Worm (Caenorhabditis elegans) whole organism, late embryonic: ENCODE results near the gene C24D10.6.
A peak's percentile ranks its signal among the peaks of the same experiment; 100 is the strongest.

ENCODE experiments used
- C08G9.2 ChIP-seq: sonication (generic microtip); optimal IDR thresholded peaks from 2 replicates; lab custom pipeline; 2016; ENCODE audit warnings: mild to moderate bottlenecking, missing genetic modification characterization, moderate library complexity, missing compliant biosample characterization
- C38D4.7 ChIP-seq: fragments of 200-800 bp; sonication (Bioruptor generic); optimal IDR thresholded peaks from 2 replicates; lab custom pipeline; 2018; ENCODE audit warnings: mild to moderate bottlenecking, missing genetic modification characterization, moderate library complexity, missing compliant biosample characterization
- F13H6.1 ChIP-seq: sonication (generic microtip); optimal IDR thresholded peaks from 2 replicates; lab custom pipeline; 2016; ENCODE audit warnings: missing genetic modification characterization, missing compliant biosample characterization
- K02D7.2 ChIP-seq: sonication (generic microtip); optimal IDR thresholded peaks from 2 replicates; lab custom pipeline; 2017; ENCODE audit warnings: mild to moderate bottlenecking, missing genetic modification characterization, missing compliant biosample characterization
- T23F11.4 ChIP-seq: fragments of 200-800 bp; sonication (Bioruptor generic); optimal IDR thresholded peaks from 2 replicates; lab custom pipeline; 2018; ENCODE audit warnings: mild to moderate bottlenecking, missing genetic modification characterization, missing compliant biosample characterization
- ahr-1 ChIP-seq: sonication (generic microtip); optimal IDR thresholded peaks from 2 replicates; lab custom pipeline; 2016; ENCODE audit warnings: missing genetic modification characterization, missing compliant biosample characterization
- ama-1 ChIP-seq: fragments of 150-350 bp; optimal IDR thresholded peaks from 2 replicates; lab custom pipeline; 2014
- ceh-14 ChIP-seq: sonication (generic microtip); optimal IDR thresholded peaks from 2 replicates; lab custom pipeline; 2016; ENCODE audit warnings: missing genotype, missing genetic modification characterization, missing compliant biosample characterization
- ceh-2 ChIP-seq: sonication (generic microtip); optimal IDR thresholded peaks from 2 replicates; lab custom pipeline; 2016; ENCODE audit warnings: missing genotype, missing genetic modification characterization, missing compliant biosample characterization
- ceh-24 ChIP-seq: sonication (generic microtip); optimal IDR thresholded peaks from 2 replicates; lab custom pipeline; 2016; ENCODE audit warnings: mild to moderate bottlenecking, missing genetic modification characterization, missing compliant biosample characterization
- ceh-30 ChIP-seq: fragments of 150-350 bp; optimal IDR thresholded peaks from 2 replicates; lab custom pipeline; 2014; ENCODE audit warnings: missing biosample characterization, missing genetic modification characterization
- ceh-34 ChIP-seq: sonication (generic microtip); optimal IDR thresholded peaks from 2 replicates; lab custom pipeline; 2016; ENCODE audit warnings: mild to moderate bottlenecking, missing genetic modification characterization, missing compliant biosample characterization
- ceh-45 ChIP-seq: fragments of 200-800 bp; sonication (Bioruptor generic); IDR thresholded peaks from 2 replicates; pipeline ENCODE4 v1.3.6; 2022; ENCODE audit warnings: missing genetic modification reagents, missing genetic modification characterization, missing compliant biosample characterization
- ceh-48 ChIP-seq: sonication (generic microtip); optimal IDR thresholded peaks from 2 replicates; lab custom pipeline; 2016; ENCODE audit warnings: missing genetic modification characterization, inconsistent platforms, missing compliant biosample characterization
- ceh-6 ChIP-seq: fragments of 200-800 bp; sonication (Bioruptor generic); optimal IDR thresholded peaks from 2 replicates; lab custom pipeline; 2018; ENCODE audit warnings: mild to moderate bottlenecking, missing genetic modification characterization, missing compliant biosample characterization
- ceh-9 ChIP-seq: sonication (generic microtip); optimal IDR thresholded peaks from 2 replicates; lab custom pipeline; 2016; ENCODE audit warnings: mild to moderate bottlenecking, missing genetic modification characterization, inconsistent platforms, missing compliant biosample characterization
- dmd-4 ChIP-seq: sonication (generic microtip); optimal IDR thresholded peaks from 2 replicates; lab custom pipeline; 2016; ENCODE audit warnings: borderline replicate concordance, missing genetic modification characterization, missing compliant biosample characterization
- elt-2 ChIP-seq: sonication (generic microtip); optimal IDR thresholded peaks from 2 replicates; lab custom pipeline; 2016; ENCODE audit warnings: missing genetic modification reagents, missing genetic modification characterization, missing compliant biosample characterization
- ets-4 ChIP-seq: sonication (generic microtip); optimal IDR thresholded peaks from 2 replicates; lab custom pipeline; 2016; ENCODE audit warnings: missing genetic modification characterization, missing compliant biosample characterization
- fkh-10 ChIP-seq: fragments of 150-350 bp; optimal IDR thresholded peaks from 2 replicates; lab custom pipeline; 2014; ENCODE audit warnings: missing biosample characterization, missing genetic modification reagents, missing genetic modification characterization
- gmeb-2 ChIP-seq: sonication (generic microtip); optimal IDR thresholded peaks from 2 replicates; lab custom pipeline; 2016; ENCODE audit warnings: missing genetic modification characterization, inconsistent platforms, missing compliant biosample characterization
- hlh-13 ChIP-seq: fragments of 200-800 bp; sonication (Bioruptor generic); optimal IDR thresholded peaks from 2 replicates; lab custom pipeline; 2018; ENCODE audit warnings: mild to moderate bottlenecking, missing genetic modification characterization, missing compliant biosample characterization
- hlh-30 ChIP-seq: sonication (generic microtip); optimal IDR thresholded peaks from 2 replicates; lab custom pipeline; 2017; ENCODE audit warnings: antibody characterized with exemption, missing genetic modification characterization, missing compliant biosample characterization; ENCODE audit not compliant: insufficient read depth
- hlh-6 ChIP-seq: sonication (generic microtip); optimal IDR thresholded peaks from 2 replicates; lab custom pipeline; 2016; ENCODE audit warnings: missing genotype, missing genetic modification characterization, missing compliant biosample characterization
- madf-2 ChIP-seq: sonication (generic microtip); optimal IDR thresholded peaks from 2 replicates; lab custom pipeline; 2017; ENCODE audit warnings: missing genetic modification characterization, missing compliant biosample characterization
- mec-3 ChIP-seq: sonication (generic microtip); optimal IDR thresholded peaks from 2 replicates; lab custom pipeline; 2016; ENCODE audit warnings: borderline replicate concordance, missing genetic modification characterization, missing compliant biosample characterization
- nhr-11 ChIP-seq: fragments of 150-350 bp; optimal IDR thresholded peaks from 2 replicates; lab custom pipeline; 2014; ENCODE audit warnings: missing biosample characterization, missing genetic modification characterization
- nhr-232 ChIP-seq: sonication (generic microtip); optimal IDR thresholded peaks from 2 replicates; lab custom pipeline; 2016; ENCODE audit warnings: missing genetic modification characterization, missing compliant biosample characterization
- odd-2 ChIP-seq: sonication (generic microtip); optimal IDR thresholded peaks from 2 replicates; lab custom pipeline; 2017; ENCODE audit warnings: antibody characterized with exemption, mild to moderate bottlenecking, missing genetic modification characterization, missing compliant biosample characterization
- pax-1 ChIP-seq: fragments of 150-350 bp; optimal IDR thresholded peaks from 2 replicates; lab custom pipeline; 2014; ENCODE audit warnings: missing biosample characterization, missing genetic modification characterization
- pha-2 ChIP-seq: sonication (generic microtip); optimal IDR thresholded peaks from 2 replicates; lab custom pipeline; 2017; ENCODE audit warnings: mild to moderate bottlenecking, missing genetic modification characterization, missing compliant biosample characterization
- pha-4 ChIP-seq: fragments of 150-350 bp; optimal IDR thresholded peaks from 2 replicates; lab custom pipeline; 2018; ENCODE audit warnings: missing biosample characterization, missing genetic modification reagents, missing genetic modification characterization
- pqm-1 ChIP-seq: sonication (generic microtip); optimal IDR thresholded peaks from 2 replicates; lab custom pipeline; 2016; ENCODE audit warnings: missing genetic modification characterization, missing compliant biosample characterization
- pros-1 ChIP-seq: fragments of 150-350 bp; optimal IDR thresholded peaks from 2 replicates; lab custom pipeline; 2014; ENCODE audit warnings: missing biosample characterization, missing genetic modification reagents, missing genetic modification characterization
- ref-2 ChIP-seq: sonication (generic microtip); optimal IDR thresholded peaks from 2 replicates; lab custom pipeline; 2016; ENCODE audit warnings: missing genetic modification characterization, missing compliant biosample characterization
- rnt-1 ChIP-seq: sonication (generic microtip); optimal IDR thresholded peaks from 2 replicates; lab custom pipeline; 2016; ENCODE audit warnings: missing genetic modification characterization, missing compliant biosample characterization
- sox-2 ChIP-seq: fragments of 200-800 bp; sonication (Bioruptor generic); IDR thresholded peaks from 2 replicates; pipeline ENCODE4 v1.3.6; 2022; ENCODE audit warnings: missing genetic modification reagents, missing genetic modification characterization, missing compliant biosample characterization
- tbx-2 ChIP-seq: sonication (generic microtip); optimal IDR thresholded peaks from 2 replicates; lab custom pipeline; 2016; ENCODE audit warnings: missing genetic modification characterization, missing compliant biosample characterization
- ttx-3 ChIP-seq: sonication (generic microtip); optimal IDR thresholded peaks from 2 replicates; lab custom pipeline; 2016; ENCODE audit warnings: missing genetic modification reagents, missing genetic modification characterization, missing compliant biosample characterization
- unc-3 ChIP-seq, 2 experiments: fragments of 200-800 bp in 1 of 2; sonication (Bioruptor generic) in 1 of 2; sonication (generic microtip) in 1 of 2; conservative IDR thresholded peaks in 1 of 2; optimal IDR thresholded peaks in 1 of 2; 2 replicates each; pipeline versions ENCODE4 v1.3.6 to Lab custom; 2016 to 2022; ENCODE audit warnings: missing compliant biosample characterization in 2 of 2, missing genetic modification characterization in 2 of 2, missing genetic modification reagents in 1 of 2
- unc-42 ChIP-seq: sonication (generic microtip); optimal IDR thresholded peaks from 2 replicates; lab custom pipeline; 2016; ENCODE audit warnings: missing genotype, missing genetic modification characterization, missing compliant biosample characterization
- unc-55 ChIP-seq: sonication (generic microtip); optimal IDR thresholded peaks from 2 replicates; lab custom pipeline; 2017; ENCODE audit warnings: missing biosample characterization, missing genetic modification reagents, missing genetic modification characterization
- ztf-16 ChIP-seq: sonication (generic microtip); optimal IDR thresholded peaks from 2 replicates; lab custom pipeline; 2017; ENCODE audit warnings: missing genetic modification characterization, missing compliant biosample characterization

Gene C24D10.6

ce11 chrIV:5195531-5195930 lies 35.5 kb upstream of the C24D10.6 start, which contains the start of gene gpa-18:
Gene gpa-18, minus strand, starts transcription at chrIV:5195631.
- no peak for TF ChIP-seq gmeb-2 (tag; lab: Kevin White, UChicago)
- no peak for TF ChIP-seq pros-1 (tag; lab: Kevin White, UChicago)
- TF ChIP-seq mec-3 (tag; lab: Kevin White, UChicago) = no peak
- no peak for TF ChIP-seq ceh-48
- no peak for TF ChIP-seq hlh-13 (GFP tag; lab: Kevin White, UChicago)
- no peak for TF ChIP-seq hlh-6 (tag; lab: Kevin White, UChicago)
- no peak for TF ChIP-seq hlh-30 (tag; lab: Kevin White, UChicago)
- TF ChIP-seq ceh-30 = no peak
- no peak for TF ChIP-seq pha-4 (tag; lab: Kevin White, UChicago)

- peak; percentile 20 for TF ChIP-seq C08G9.2 (tag; lab: Kevin White, UChicago)
- no peak for TF ChIP-seq ceh-30
Measured at ce11 chrIV:5188051-5188450, 28.0 kb upstream of the C24D10.6 start.

- TF ChIP-seq C38D4.7 (no peak), madf-2 (tag; lab: Kevin White, UChicago) (no peak), ceh-34 (tag; lab: Kevin White, UChicago) (no peak), pha-2 (tag; lab: Kevin White, UChicago) (no peak), ztf-16 (no peak), fkh-10 (GFP tag; lab: Kevin White, UChicago) (no peak), C08G9.2 (tag; lab: Kevin White, UChicago) (no peak), sox-2 (GFP tag; lab: Robert Waterston, UW) (no peak), ceh-6 (GFP tag; lab: Kevin White, UChicago) (no peak), K02D7.2 (tag; lab: Kevin White, UChicago) (no peak), ceh-45 (GFP tag; lab: Robert Waterston, UW) (no peak)
Measured at ce11 chrIV:5186480-5187205, 26.6 kb upstream of the C24D10.6 start, which contains the start of the genes W03F8.6 and mtrf-1L. Gene W03F8.6, minus strand, starts transcription at chrIV:5186580. Gene mtrf-1L, plus strand, starts transcription at chrIV:5187155.

- TF ChIP-seq ceh-30 (peak; percentile 83), pha-4 (tag; lab: Kevin White, UChicago) (no peak), ceh-2 (peak; percentile 35), ama-1 (lab: Kevin White, UChicago) (peak; percentile 89), unc-55 (no peak), gmeb-2 (tag; lab: Kevin White, UChicago) (no peak), nhr-11 (tag; lab: Kevin White, UChicago) (no peak), ahr-1 (tag; lab: Kevin White, UChicago) (no peak), C08G9.2 (tag; lab: Kevin White, UChicago) (peak; percentile 8), pqm-1 (tag; lab: Kevin White, UChicago) (no peak), ceh-34 (tag; lab: Kevin White, UChicago) (peak; percentile 64), hlh-13 (GFP tag; lab: Kevin White, UChicago) (no peak), ttx-3 (peak; percentile 33), unc-42 (tag; lab: Kevin White, UChicago) (peak; percentile 58), nhr-232 (no peak), F13H6.1 (tag; lab: Kevin White, UChicago) (no peak), fkh-10 (GFP tag; lab: Kevin White, UChicago) (no peak), ceh-24 (tag; lab: Kevin White, UChicago) (no peak), rnt-1 (tag; lab: Kevin White, UChicago) (peak; percentile 71), elt-2 (tag; lab: Kevin White, UChicago) (peak; percentile 28), pha-2 (tag; lab: Kevin White, UChicago) (peak; percentile 45), sox-2 (GFP tag; lab: Robert Waterston, UW) (no peak), ref-2 (peak; percentile 69), ceh-9 (tag; lab: Kevin White, UChicago) (no peak), ets-4 (no peak), unc-3 (GFP tag; conservative IDR thresholded peaks at IDR 0.05; lab: Robert Waterston, UW) (no peak), unc-3 (tag; optimal IDR thresholded peaks at IDR 0.05; lab: Kevin White, UChicago) (peak; percentile 8), tbx-2 (tag; lab: Kevin White, UChicago) (peak; percentile 46), ceh-14 (tag; lab: Kevin White, UChicago) (peak; percentile 3), T23F11.4 (peak; percentile 29), ceh-45 (GFP tag; lab: Robert Waterston, UW) (0 out of 2 replicates have a peak, but pooled peaks have one; percentile 57), odd-2 (tag; lab: Kevin White, UChicago) (no peak), dmd-4 (tag; lab: Kevin White, UChicago) (no peak), pax-1 (tag; lab: Kevin White, UChicago) (no peak)
Measured at ce11 chrIV:5183755-5184166, 23.7 kb upstream of the C24D10.6 start, which contains the start of gene W03F8.4. Gene W03F8.4, plus strand, starts transcription at chrIV:5184123.
